Worm (Caenorhabditis elegans) whole organism, early embryonic: ENCODE results near the gene hacd-1.

ENCODE experiments used
- B0310.2 ChIP-seq: sonication (generic microtip); optimal IDR thresholded peaks from 2 replicates; lab custom pipeline; 2016; ENCODE audit warnings: mild to moderate bottlenecking, missing genetic modification characterization, missing compliant biosample characterization
- F13C5.2 ChIP-seq: sonication (generic microtip); optimal IDR thresholded peaks from 2 replicates; lab custom pipeline; 2017; ENCODE audit warnings: mild to moderate bottlenecking, missing genetic modification characterization, inconsistent platforms, missing compliant biosample characterization
- aly-1 ChIP-seq: sonication (generic microtip); optimal IDR thresholded peaks from 2 replicates; lab custom pipeline; 2016; ENCODE audit warnings: missing genetic modification characterization, missing compliant biosample characterization
- ama-1 ChIP-seq: fragments of 150-350 bp; optimal IDR thresholded peaks from 2 replicates; lab custom pipeline; 2014
- ceh-13 ChIP-seq: fragments of 200-800 bp; sonication (Bioruptor generic); optimal IDR thresholded peaks from 2 replicates; lab custom pipeline; 2018; ENCODE audit warnings: mild to moderate bottlenecking, missing genetic modification characterization, missing compliant biosample characterization
- ceh-36 ChIP-seq: sonication (generic microtip); optimal IDR thresholded peaks from 2 replicates; lab custom pipeline; 2016; ENCODE audit warnings: missing genetic modification characterization, inconsistent platforms, missing compliant biosample characterization
- ets-7 ChIP-seq: sonication (generic microtip); optimal IDR thresholded peaks from 2 replicates; lab custom pipeline; 2016; ENCODE audit warnings: missing genotype, missing genetic modification characterization, missing compliant biosample characterization
- flt-1 ChIP-seq: fragments of 200-800 bp; sonication (Bioruptor generic); IDR thresholded peaks from 2 replicates; pipeline ENCODE4 v1.3.6; 2022; ENCODE audit warnings: missing genetic modification characterization, missing compliant biosample characterization
- hmbx-1 ChIP-seq: sonication (generic microtip); optimal IDR thresholded peaks from 2 replicates; lab custom pipeline; 2016; ENCODE audit warnings: mild to moderate bottlenecking, missing genetic modification characterization, missing compliant biosample characterization
- hmg-4 ChIP-seq: fragments of 200-800 bp; sonication (Bioruptor generic); optimal IDR thresholded peaks from 2 replicates; lab custom pipeline; 2018; ENCODE audit warnings: mild to moderate bottlenecking, missing genetic modification characterization, missing compliant biosample characterization
- hnd-1 ChIP-seq: sonication (generic microtip); optimal IDR thresholded peaks from 2 replicates; lab custom pipeline; 2016; ENCODE audit warnings: missing genetic modification characterization, missing compliant biosample characterization
- pes-1 ChIP-seq: fragments of 200-800 bp; sonication (Bioruptor generic); IDR thresholded peaks from 2 replicates; pipeline ENCODE4 v1.3.6; 2022; ENCODE audit warnings: missing genetic modification reagents, missing genetic modification characterization, missing compliant biosample characterization
- scrt-1 ChIP-seq: fragments of 200-800 bp; sonication (Bioruptor generic); IDR thresholded peaks from 2 replicates; pipeline ENCODE4 v1.3.6; 2022; ENCODE audit warnings: missing genetic modification characterization, missing compliant biosample characterization
- sea-1 ChIP-seq: fragments of 200-800 bp; sonication (Bioruptor generic); conservative IDR thresholded peaks from 2 replicates; pipeline ENCODE4 v1.3.6; 2022; ENCODE audit warnings: missing genetic modification characterization, missing compliant biosample characterization
- tbx-11 ChIP-seq: fragments of 200-800 bp; sonication (Bioruptor generic); IDR thresholded peaks from 2 replicates; pipeline ENCODE4 v1.3.6; 2022; ENCODE audit warnings: missing genetic modification characterization, missing compliant biosample characterization
- tbx-37 ChIP-seq: fragments of 200-800 bp; sonication (Bioruptor generic); conservative IDR thresholded peaks from 2 replicates; pipeline ENCODE4 v1.3.6; 2022; ENCODE audit warnings: missing genetic modification reagents, missing genetic modification characterization, missing compliant biosample characterization
- tra-4 ChIP-seq: sonication (generic microtip); optimal IDR thresholded peaks from 2 replicates; lab custom pipeline; 2017; ENCODE audit warnings: missing genetic modification characterization, missing compliant biosample characterization

The hacd-1 gene

ce11 chrV:1476284-1476792 is 16.2 kb downstream of the hacd-1 start:
- TF ChIP-seq F13C5.2 (no peak), hmbx-1 (tag; lab: Kevin White, UChicago) (no peak), B0310.2 (tag; lab: Kevin White, UChicago) (no peak), ets-7 (tag; lab: Kevin White, UChicago) (no peak), ceh-36 (tag; lab: Kevin White, UChicago) (no peak), scrt-1 (no peak), sea-1 (GFP tag; lab: Robert Waterston, UW) (no peak), tbx-37 (GFP tag; lab: Robert Waterston, UW) (no peak), hmg-4 (GFP tag; lab: Kevin White, UChicago) (no peak), flt-1 (GFP tag; lab: Robert Waterston, UW) (no peak), ama-1 (lab: Kevin White, UChicago) (no peak), ceh-13 (no peak), aly-1 (tag; lab: Kevin White, UChicago) (no peak), pes-1 (GFP tag; lab: Robert Waterston, UW) (no peak)

ce11 chrV:1476841-1477240 is 16.7 kb downstream of the hacd-1 start:
- TF ChIP-seq ama-1 (lab: Kevin White, UChicago) (no peak), pes-1 (GFP tag; lab: Robert Waterston, UW) (no peak), aly-1 (tag; lab: Kevin White, UChicago) (no peak), hmg-4 (GFP tag; lab: Kevin White, UChicago) (no peak), flt-1 (GFP tag; lab: Robert Waterston, UW) (no peak), B0310.2 (tag; lab: Kevin White, UChicago) (no peak), ceh-13 (no peak), tbx-11 (GFP tag; lab: Robert Waterston, UW) (no peak), tbx-37 (GFP tag; lab: Robert Waterston, UW) (no peak)

ce11 chrV:1480841-1481240 is 20.7 kb downstream of the hacd-1 start:
- no peak for TF ChIP-seq scrt-1

ce11 chrV:1481742-1482141 is 21.6 kb downstream of the hacd-1 start, which contains the start of gene C38C3.4:
C38C3.4 (plus strand) TSS chrV:1482042.
- TF ChIP-seq scrt-1 (no peak), ceh-36 (tag; lab: Kevin White, UChicago) (peak; percentile 57)

ce11 chrV:1486031-1486430 is 25.9 kb downstream of the hacd-1 start:
- no peak for TF ChIP-seq tbx-11 (GFP tag; lab: Robert Waterston, UW)
- TF ChIP-seq scrt-1, result no peak
- no peak for TF ChIP-seq tra-4 (tag; lab: Kevin White, UChicago)

- TF ChIP-seq ceh-36 (tag; lab: Kevin White, UChicago) (no peak), flt-1 (GFP tag; lab: Robert Waterston, UW) (no peak), scrt-1 (no peak), ets-7 (tag; lab: Kevin White, UChicago) (no peak), hmg-4 (GFP tag; lab: Kevin White, UChicago) (no peak), hmbx-1 (tag; lab: Kevin White, UChicago) (no peak), aly-1 (tag; lab: Kevin White, UChicago) (no peak), ceh-13 (no peak), tra-4 (tag; lab: Kevin White, UChicago) (no peak), sea-1 (GFP tag; lab: Robert Waterston, UW) (no peak), ama-1 (lab: Kevin White, UChicago) (no peak), tbx-37 (GFP tag; lab: Robert Waterston, UW) (no peak), B0310.2 (tag; lab: Kevin White, UChicago) (no peak)
Measured at ce11 chrV:1487262-1487661, 27.1 kb downstream of the hacd-1 start.

ce11 chrV:1488642-1489041 is 28.5 kb downstream of the hacd-1 start:
- TF ChIP-seq flt-1 (GFP tag; lab: Robert Waterston, UW), result no peak
- TF ChIP-seq pes-1 (GFP tag; lab: Robert Waterston, UW), result no peak
- no peak for TF ChIP-seq hmg-4 (GFP tag; lab: Kevin White, UChicago)
- TF ChIP-seq ets-7 (tag; lab: Kevin White, UChicago), result no peak
- TF ChIP-seq tbx-11 (GFP tag; lab: Robert Waterston, UW), result no peak
- TF ChIP-seq scrt-1, result no peak
- no peak for TF ChIP-seq sea-1 (GFP tag; lab: Robert Waterston, UW)
- TF ChIP-seq aly-1 (tag; lab: Kevin White, UChicago), result no peak
- no peak for TF ChIP-seq ceh-13
- TF ChIP-seq B0310.2 (tag; lab: Kevin White, UChicago), result no peak
- TF ChIP-seq tra-4 (tag; lab: Kevin White, UChicago), result no peak
- no peak for TF ChIP-seq ceh-36 (tag; lab: Kevin White, UChicago)

ce11 chrV:1490874-1491273 is 30.7 kb downstream of the hacd-1 start:
- peak; percentile 80 for TF ChIP-seq ceh-36 (tag; lab: Kevin White, UChicago)

- TF ChIP-seq ceh-36 (tag; lab: Kevin White, UChicago) (no peak), aly-1 (tag; lab: Kevin White, UChicago) (no peak), B0310.2 (tag; lab: Kevin White, UChicago) (no peak), sea-1 (GFP tag; lab: Robert Waterston, UW) (no peak), hnd-1 (tag; lab: Kevin White, UChicago) (no peak), hmg-4 (GFP tag; lab: Kevin White, UChicago) (no peak), scrt-1 (no peak), pes-1 (GFP tag; lab: Robert Waterston, UW) (no peak), tra-4 (tag; lab: Kevin White, UChicago) (no peak), F13C5.2 (no peak), ets-7 (tag; lab: Kevin White, UChicago) (no peak), flt-1 (GFP tag; lab: Robert Waterston, UW) (no peak)
Measured at ce11 chrV:1491510-1491909, 31.3 kb downstream of the hacd-1 start, which contains the start of gene C38C3.6. C38C3.6 (minus strand) TSS chrV:1491610.
